Worm (Caenorhabditis elegans) whole organism, L4/young adult: Measurements from ENCODE around the gene mtm-9.

Source experiments
- W03F9.2 ChIP-seq: fragments of 150-350 bp; optimal IDR thresholded peaks from 2 replicates; lab custom pipeline; 2014; ENCODE audit warnings: missing biosample characterization, missing genetic modification characterization
- dao-5 ChIP-seq: sonication (generic microtip); optimal IDR thresholded peaks from 2 replicates; lab custom pipeline; 2016; ENCODE audit warnings: missing genotype, missing genetic modification characterization, moderate library complexity, missing compliant biosample characterization
- him-1 ChIP-seq: sonication (generic microtip); optimal IDR thresholded peaks from 2 replicates; lab custom pipeline; 2016; ENCODE audit warnings: missing genotype, missing genetic modification reagents, missing genetic modification characterization, missing compliant biosample characterization

DNA sequence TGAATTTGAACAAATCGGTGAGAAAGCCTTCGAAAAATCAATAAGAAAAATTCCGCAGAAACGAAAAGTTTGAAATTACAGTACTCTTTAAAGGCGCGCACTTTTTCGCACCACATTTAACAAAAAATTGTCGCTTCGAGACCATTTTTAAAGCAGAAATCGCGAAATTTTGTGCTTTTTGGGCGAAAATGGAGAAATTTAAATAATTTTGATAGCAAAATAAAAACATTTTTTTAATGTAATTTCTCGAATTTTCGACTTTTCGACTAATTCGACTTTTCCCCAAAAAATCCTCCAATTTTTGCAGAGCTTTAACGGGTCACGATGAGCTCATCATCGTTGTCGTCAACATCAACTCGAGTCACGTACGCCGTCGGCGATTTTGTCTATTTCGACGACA, 38.7 kb upstream of the mtm-9 start, which contains the start of gene lin-40:
- TF ChIP-seq him-1 (tag; lab: Kevin White, UChicago) = no peak
- no peak for TF ChIP-seq dao-5 (tag; lab: Kevin White, UChicago)
- no peak for TF ChIP-seq W03F9.2 (tag; lab: Kevin White, UChicago)
